Worm (Caenorhabditis elegans): ENCODE data around the gene T25D1.1.
"Not testable (repeated sequence)": the region's sequence is repeated elsewhere in the genome, so short reads cannot be mapped to it uniquely, and the experiment has no call there.

T25D1.1 gene

ce11 chrX:16519517-16519916 lies at the start of gene T25D1.1:
Gene T25D1.1, plus strand, starts transcription at chrX:16519817.
- TF ChIP-seq unc-62 (GFP tag; optimal IDR thresholded peaks at IDR 0.05) = no peak

ce11 chrX:16470758-16471157 lies 48.9 kb upstream of the T25D1.1 start, which contains the start of gene F38E9.1:
Gene F38E9.1, plus strand, starts transcription at chrX:16471058.
- no peak for TF ChIP-seq unc-62 (GFP tag; optimal IDR thresholded peaks at IDR 0.05)

- no peak for TF ChIP-seq unc-62 (GFP tag; optimal IDR thresholded peaks at IDR 0.05)
These were observed 39.4 kb upstream of the T25D1.1 start for ce11 chrX:16480232-16480631.

ce11 chrX:16481026-16481425 lies 38.6 kb upstream of the T25D1.1 start:
- no peak for TF ChIP-seq unc-62 (GFP tag; optimal IDR thresholded peaks at IDR 0.05)

ce11 chrX:16482944-16483343 lies 36.7 kb upstream of the T25D1.1 start:
- no peak for TF ChIP-seq unc-62 (GFP tag; optimal IDR thresholded peaks at IDR 0.05)

ce11 chrX:16484043-16484442 lies 35.6 kb upstream of the T25D1.1 start:
- TF ChIP-seq unc-62 (GFP tag; optimal IDR thresholded peaks at IDR 0.05) = no peak

- no peak for TF ChIP-seq unc-62 (GFP tag; optimal IDR thresholded peaks at IDR 0.05)
These were observed 34.9 kb upstream of the T25D1.1 start for ce11 chrX:16484681-16485080.

ce11 chrX:16485322-16485721 lies 34.3 kb upstream of the T25D1.1 start:
- TF ChIP-seq unc-62 (GFP tag; optimal IDR thresholded peaks at IDR 0.05) = no peak

ce11 chrX:16487068-16487658 lies 32.5 kb upstream of the T25D1.1 start, which contains the start of gene cah-3:
Gene cah-3, plus strand, starts transcription at chrX:16487481.
- no peak for TF ChIP-seq unc-62 (GFP tag; optimal IDR thresholded peaks at IDR 0.05)

ce11 chrX:16490753-16491152 lies 28.9 kb upstream of the T25D1.1 start:
- TF ChIP-seq unc-62 (GFP tag; optimal IDR thresholded peaks at IDR 0.05) = no peak

ce11 chrX:16494630-16495029 lies 25.0 kb upstream of the T25D1.1 start, which contains the start of gene K05G3.2:
Gene K05G3.2, plus strand, starts transcription at chrX:16494930.
- no peak for TF ChIP-seq unc-62 (GFP tag; optimal IDR thresholded peaks at IDR 0.05)

- TF ChIP-seq unc-62 (GFP tag; optimal IDR thresholded peaks at IDR 0.05) = no peak
These were observed 18.6 kb upstream of the T25D1.1 start, which contains the start of gene K05G3.1 for ce11 chrX:16501032-16501431. Gene K05G3.1, plus strand, starts transcription at chrX:16501332.

ce11 chrX:16502997-16503396 lies 16.6 kb upstream of the T25D1.1 start:
- TF ChIP-seq unc-62 (GFP tag; optimal IDR thresholded peaks at IDR 0.05) = no peak

- no peak for TF ChIP-seq unc-62 (GFP tag; optimal IDR thresholded peaks at IDR 0.05)
These were observed 14.3 kb upstream of the T25D1.1 start, which contains the start of gene T25D1.3 for ce11 chrX:16505348-16505747. Gene T25D1.3, plus strand, starts transcription at chrX:16505648.

- TF ChIP-seq unc-62 (GFP tag; optimal IDR thresholded peaks at IDR 0.05) = not testable (repeated sequence)
These were observed 4.4 kb upstream of the T25D1.1 start, which contains the start of gene T25D1.2 for ce11 chrX:16515265-16515664. Gene T25D1.2, plus strand, starts transcription at chrX:16515565.

- TF ChIP-seq unc-62 (GFP tag; optimal IDR thresholded peaks at IDR 0.05) = no peak
These were observed 846 bp upstream of the T25D1.1 start for ce11 chrX:16518771-16519170.

ce11 chrX:16521722-16522121 lies 2.1 kb downstream of the T25D1.1 start:
- TF ChIP-seq unc-62 (GFP tag; optimal IDR thresholded peaks at IDR 0.05) = no peak

- no peak for TF ChIP-seq unc-62 (GFP tag; optimal IDR thresholded peaks at IDR 0.05)
These were observed 4.7 kb downstream of the T25D1.1 start for ce11 chrX:16524310-16524709.

All from whole organism, dauer.